Worm (Caenorhabditis elegans) whole organism, L3 larva: ENCODE data around the gene C54D10.10.

Experiments
- R02D3.7 ChIP-seq: fragments of 150-350 bp; optimal IDR thresholded peaks from 2 replicates; lab custom pipeline; 2014; ENCODE audit warnings: missing biosample characterization, missing genetic modification characterization
- ZK546.5 ChIP-seq: sonication (generic microtip); optimal IDR thresholded peaks from 2 replicates; lab custom pipeline; 2017; ENCODE audit warnings: missing biosample characterization, missing genetic modification characterization
- aly-2 ChIP-seq: fragments of 150-350 bp; optimal IDR thresholded peaks from 2 replicates; lab custom pipeline; 2014; ENCODE audit warnings: missing biosample characterization, missing genetic modification characterization
- ama-1 ChIP-seq: fragments of 150-350 bp; optimal IDR thresholded peaks from 2 replicates; lab custom pipeline; 2018
- ceh-16 ChIP-seq: sonication (generic microtip); optimal IDR thresholded peaks from 2 replicates; lab custom pipeline; 2017; ENCODE audit warnings: missing biosample characterization, missing genetic modification characterization
- egl-5 ChIP-seq: fragments of 150-350 bp; optimal IDR thresholded peaks from 2 replicates; lab custom pipeline; 2017; ENCODE audit warnings: missing biosample characterization, missing genetic modification reagents, missing genetic modification characterization, inconsistent platforms
- elt-2 ChIP-seq: sonication (generic microtip); optimal IDR thresholded peaks from 2 replicates; lab custom pipeline; 2016; ENCODE audit warnings: missing genetic modification reagents, mild to moderate bottlenecking, missing genetic modification characterization, missing compliant biosample characterization
- elt-3 ChIP-seq, 3 experiments: fragments of 150-350 bp in 1 of 3; sonication (generic microtip) in 2 of 3; optimal IDR thresholded peaks; 2 replicates in 2 of 3; 4 replicates in 1 of 3; lab custom pipeline; 2014 to 2017; ENCODE audit warnings: missing biosample characterization in 3 of 3, missing genetic modification characterization in 3 of 3
- eor-1 ChIP-seq, 2 experiments: fragments of 150-350 bp; optimal IDR thresholded peaks; 2 replicates each; lab custom pipeline; 2014 to 2018; ENCODE audit warnings: missing biosample characterization in 2 of 2, missing genetic modification characterization in 2 of 2
- fkh-10 ChIP-seq: sonication (generic microtip); optimal IDR thresholded peaks from 2 replicates; lab custom pipeline; 2017; ENCODE audit warnings: missing biosample characterization, missing genetic modification reagents, missing genetic modification characterization
- fkh-2 ChIP-seq: fragments of 150-350 bp; optimal IDR thresholded peaks from 2 replicates; lab custom pipeline; 2014; ENCODE audit warnings: missing biosample characterization, missing genetic modification reagents, missing genetic modification characterization
- hmg-11 ChIP-seq: sonication (generic microtip); optimal IDR thresholded peaks from 2 replicates; lab custom pipeline; 2016; ENCODE audit warnings: missing genetic modification characterization, missing compliant biosample characterization
- jun-1 ChIP-seq: fragments of 150-350 bp; optimal IDR thresholded peaks from 2 replicates; lab custom pipeline; 2014; ENCODE audit warnings: missing biosample characterization, missing genetic modification reagents, missing genetic modification characterization
- lin-39 ChIP-seq: fragments of 150-350 bp; optimal IDR thresholded peaks from 2 replicates; lab custom pipeline; 2018; ENCODE audit warnings: missing biosample characterization, missing genetic modification reagents, missing genetic modification characterization
- lsy-12 ChIP-seq: sonication (generic microtip); optimal IDR thresholded peaks from 2 replicates; lab custom pipeline; 2016; ENCODE audit warnings: mild to moderate bottlenecking, missing genetic modification characterization, missing compliant biosample characterization
- nfya-1 ChIP-seq: sonication (generic microtip); optimal IDR thresholded peaks from 2 replicates; lab custom pipeline; 2017; ENCODE audit warnings: missing genetic modification characterization, mild to moderate bottlenecking, missing compliant biosample characterization, antibody characterized with exemption, moderate library complexity; ENCODE audit not compliant: insufficient read depth
- nhr-43 ChIP-seq: sonication (generic microtip); optimal IDR thresholded peaks from 2 replicates; lab custom pipeline; 2016; ENCODE audit warnings: mild to moderate bottlenecking, missing genetic modification characterization, missing compliant biosample characterization; ENCODE audit not compliant: poor library complexity, severe bottlenecking
- nhr-67 ChIP-seq: fragments of 150-350 bp; optimal IDR thresholded peaks from 2 replicates; lab custom pipeline; 2014; ENCODE audit warnings: missing biosample characterization, missing genetic modification characterization
- nhr-76 ChIP-seq: fragments of 150-350 bp; sonication (generic microtip); optimal IDR thresholded peaks from 5 replicates; lab custom pipeline; 2014; ENCODE audit warnings: missing biosample characterization, missing genetic modification characterization
- pha-4 ChIP-seq: fragments of 150-350 bp; optimal IDR thresholded peaks from 2 replicates; lab custom pipeline; 2014; ENCODE audit warnings: missing biosample characterization, missing genetic modification reagents, missing genetic modification characterization
- pqm-1 ChIP-seq: fragments of 150-350 bp; optimal IDR thresholded peaks from 2 replicates; lab custom pipeline; 2017; ENCODE audit warnings: missing biosample characterization, missing genetic modification characterization, inconsistent platforms
- skn-1 ChIP-seq: fragments of 150-350 bp; optimal IDR thresholded peaks from 2 replicates; lab custom pipeline; 2014; ENCODE audit warnings: missing biosample characterization, missing genetic modification characterization
- tbx-2 ChIP-seq: sonication (generic microtip); optimal IDR thresholded peaks from 2 replicates; lab custom pipeline; 2016; ENCODE audit warnings: mild to moderate bottlenecking, missing genetic modification characterization, missing compliant biosample characterization
- unc-62 ChIP-seq: fragments of 150-350 bp; sonication (generic microtip); optimal IDR thresholded peaks from 4 replicates; lab custom pipeline; 2014; ENCODE audit warnings: missing biosample characterization, missing genetic modification reagents, missing genetic modification characterization
- ztf-11 ChIP-seq: fragments of 150-350 bp; optimal IDR thresholded peaks from 2 replicates; lab custom pipeline; 2014; ENCODE audit warnings: missing biosample characterization, missing genetic modification characterization
- ztf-4 ChIP-seq: fragments of 150-350 bp; optimal IDR thresholded peaks from 2 replicates; lab custom pipeline; 2014; ENCODE audit warnings: missing biosample characterization, missing genetic modification characterization

Gene C54D10.10

ce11 chrV:12465399-12465798 lies 15.6 kb upstream of the C54D10.10 start (continued):
- TF ChIP-seq egl-5 (tag; lab: Kevin White, UChicago) (peak; percentile 83), ztf-4 (tag; lab: Kevin White, UChicago) (no peak), ama-1 (lab: Kevin White, UChicago) (peak; percentile 32), lin-39 (tag; lab: Kevin White, UChicago) (peak; percentile 81), elt-3 (tag; optimal IDR thresholded peaks at IDR 0.05; lab: Kevin White, UChicago) (no peak), hmg-11 (peak; percentile 95)

ce11 chrV:12462908-12463307 lies 13.1 kb upstream of the C54D10.10 start, which contains the start of gene egl-10:
Gene egl-10, minus strand, starts transcription at chrV:12463008.
- TF ChIP-seq tbx-2 (tag; lab: Kevin White, UChicago): no peak
- peak; percentile 19 for TF ChIP-seq nfya-1
- peak; percentile 27 for TF ChIP-seq pha-4 (tag; lab: Kevin White, UChicago)
- TF ChIP-seq, all 47 proteins: peak for 2

ce11 chrV:12460583-12460982 lies 10.8 kb upstream of the C54D10.10 start:
- no peak for TF ChIP-seq jun-1 (tag; lab: Kevin White, UChicago)
- TF ChIP-seq pqm-1 (tag; lab: Kevin White, UChicago): no peak
- no peak for TF ChIP-seq ama-1 (lab: Kevin White, UChicago)
- TF ChIP-seq egl-5 (tag; lab: Kevin White, UChicago): peak; percentile 6
- TF ChIP-seq ztf-4 (tag; lab: Kevin White, UChicago): no peak
- TF ChIP-seq, all 47 proteins: peak for 1

- TF ChIP-seq nfya-1 (peak; percentile 20), skn-1 (tag; lab: Kevin White, UChicago) (no peak)
These were observed 5.9 kb upstream of the C54D10.10 start for ce11 chrV:12455695-12456094.

- TF ChIP-seq unc-62 (GFP tag; lab: Kevin White, UChicago) (no peak), pha-4 (tag; lab: Kevin White, UChicago) (peak; percentile 33), nfya-1 (peak; percentile 46), skn-1 (tag; lab: Kevin White, UChicago) (no peak), R02D3.7 (peak; percentile 66), aly-2 (no peak)
- TF ChIP-seq, all 47 proteins: peak for 3
These were observed 639 bp upstream of the C54D10.10 start, which contains the start of gene F28C1.1 for ce11 chrV:12450441-12450840. Gene F28C1.1, plus strand, starts transcription at chrV:12450805.

- TF ChIP-seq eor-1 (tag; optimal IDR thresholded peaks at IDR 0.05; lab: Kevin White, UChicago): no peak
- no peak for TF ChIP-seq ceh-16 (tag; lab: Kevin White, UChicago)
- TF ChIP-seq ZK546.5 (tag; lab: Kevin White, UChicago): no peak
- no peak for TF ChIP-seq ztf-11 (tag; lab: Kevin White, UChicago)
- no peak for TF ChIP-seq unc-62 (GFP tag; lab: Kevin White, UChicago)
- TF ChIP-seq nfya-1: no peak
- no peak for TF ChIP-seq fkh-2 (tag; lab: Kevin White, UChicago)
- TF ChIP-seq ztf-4 (tag; lab: Kevin White, UChicago): no peak
- no peak for TF ChIP-seq nhr-76 (tag; lab: Kevin White, UChicago)
- TF ChIP-seq nhr-43 (tag; lab: Kevin White, UChicago): no peak
- no peak for TF ChIP-seq lsy-12 (tag; lab: Kevin White, UChicago)
- no peak for TF ChIP-seq elt-2 (tag; lab: Kevin White, UChicago)
- TF ChIP-seq fkh-10 (GFP tag; lab: Kevin White, UChicago): no peak
- no peak for TF ChIP-seq egl-5 (tag; lab: Kevin White, UChicago)
- no peak for TF ChIP-seq ama-1 (lab: Kevin White, UChicago)
- TF ChIP-seq pha-4 (tag; lab: Kevin White, UChicago): no peak
- TF ChIP-seq nhr-67: no peak
These were observed 2.9 kb downstream of the C54D10.10 start, which contains the start of the genes pals-38 and C54D10.9 for ce11 chrV:12446895-12447294. Gene pals-38, minus strand, starts transcription at chrV:12446995. Gene C54D10.9, plus strand, starts transcription at chrV:12447153.

- TF ChIP-seq pha-4 (tag; lab: Kevin White, UChicago) (peak; percentile 39), nfya-1 (no peak), pqm-1 (tag; lab: Kevin White, UChicago) (peak; percentile 30)
- TF ChIP-seq, all 47 proteins: peak for 2
These were observed 6.0 kb downstream of the C54D10.10 start, which contains the start of gene pals-39 for ce11 chrV:12443754-12444153. Gene pals-39, minus strand, starts transcription at chrV:12443854.
